Fruit fly (Drosophila melanogaster) whole organism, embryonic: ENCODE measurements around the gene VGlut.

ENCODE experiments used
- Ada2b ChIP-seq: fragments of 200-800 bp; sonication (Bioruptor generic); IDR thresholded peaks from 2 replicates; pipeline ENCODE4 v1.3.6; 2022; ENCODE audit warnings: missing biosample characterization, missing genetic modification characterization
- Antp ChIP-seq: fragments of 200-800 bp; sonication (Bioruptor generic); optimal IDR thresholded peaks from 3 replicates; lab custom pipeline; 2016; ENCODE audit warnings: missing biosample characterization, missing genetic modification characterization
- Atf-2 ChIP-seq: fragments of 200-800 bp; sonication (Bioruptor generic); optimal IDR thresholded peaks from 2 replicates; lab custom pipeline; 2016; ENCODE audit warnings: missing biosample characterization, missing genetic modification characterization
- Atf3 ChIP-seq: fragments of 200-800 bp; sonication (Bioruptor generic); optimal IDR thresholded peaks from 3 replicates; lab custom pipeline; 2016; ENCODE audit warnings: missing biosample characterization, missing genetic modification characterization
- BtbVII ChIP-seq: fragments of 200-800 bp; sonication (Bioruptor generic); optimal IDR thresholded peaks from 3 replicates; lab custom pipeline; 2017; ENCODE audit warnings: missing biosample characterization, mild to moderate bottlenecking, missing genetic modification characterization
- CG10209 ChIP-seq: fragments of 200-800 bp; sonication (Bioruptor generic); optimal IDR thresholded peaks from 3 replicates; lab custom pipeline; 2017; ENCODE audit warnings: missing biosample characterization, mild to moderate bottlenecking, missing genetic modification characterization, missing genetic modification reagents
- CG10267 ChIP-seq: fragments of 200-800 bp; sonication (Bioruptor generic); optimal IDR thresholded peaks from 2 replicates; lab custom pipeline; 2018; ENCODE audit warnings: missing biosample characterization, mild to moderate bottlenecking, missing genetic modification characterization, moderate library complexity
- CG10462 ChIP-seq: fragments of 200-800 bp; sonication (Bioruptor generic); optimal IDR thresholded peaks from 2 replicates; lab custom pipeline; 2016; ENCODE audit warnings: missing biosample characterization, missing genetic modification characterization
- CG10959 ChIP-seq: fragments of 200-800 bp; sonication (Bioruptor generic); IDR thresholded peaks from 2 replicates; pipeline ENCODE4 v1.3.6; 2022; ENCODE audit warnings: missing biosample characterization, missing genetic modification characterization
- CG11504 ChIP-seq: fragments of 200-800 bp; sonication (Bioruptor generic); optimal IDR thresholded peaks from 3 replicates; lab custom pipeline; 2019; ENCODE audit warnings: missing biosample characterization, mild to moderate bottlenecking, missing genetic modification characterization, moderate library complexity
- CG12236 ChIP-seq: fragments of 200-800 bp; sonication (Bioruptor generic); optimal IDR thresholded peaks from 2 replicates; lab custom pipeline; 2016; ENCODE audit warnings: missing biosample characterization, missing genetic modification characterization
- CG12299 ChIP-seq: fragments of 200-800 bp; sonication (Bioruptor generic); optimal IDR thresholded peaks from 2 replicates; lab custom pipeline; 2018; ENCODE audit warnings: missing biosample characterization, mild to moderate bottlenecking, missing genetic modification characterization
- CG1233 ChIP-seq: fragments of 200-800 bp; sonication (Bioruptor generic); optimal IDR thresholded peaks from 4 replicates; lab custom pipeline; 2018; ENCODE audit warnings: missing biosample characterization, mild to moderate bottlenecking, missing genetic modification characterization
- CG13894 ChIP-seq: fragments of 200-800 bp; sonication (Bioruptor generic); optimal IDR thresholded peaks from 3 replicates; lab custom pipeline; 2018; ENCODE audit warnings: missing biosample characterization, mild to moderate bottlenecking, missing genetic modification characterization, moderate library complexity
- CG17328 ChIP-seq: fragments of 200-800 bp; sonication (Bioruptor generic); IDR thresholded peaks from 2 replicates; pipeline ENCODE4 v1.3.6; 2022; ENCODE audit warnings: missing biosample characterization, missing genetic modification characterization
- CG17612 ChIP-seq: fragments of 200-800 bp; sonication (Bioruptor generic); IDR thresholded peaks from 2 replicates; pipeline ENCODE4 v1.3.6; 2022; ENCODE audit warnings: missing biosample characterization, missing genetic modification characterization
- CG1792 ChIP-seq: fragments of 200-800 bp; sonication (Bioruptor generic); optimal IDR thresholded peaks from 2 replicates; lab custom pipeline; 2016; ENCODE audit warnings: missing biosample characterization, missing genetic modification characterization
- CG2875 ChIP-seq: fragments of 200-800 bp; sonication (Bioruptor generic); optimal IDR thresholded peaks from 2 replicates; lab custom pipeline; 2017; ENCODE audit warnings: missing biosample characterization, mild to moderate bottlenecking, missing genetic modification characterization, missing genetic modification reagents
- CG32532 ChIP-seq: fragments of 200-800 bp; sonication (Bioruptor generic); IDR thresholded peaks from 2 replicates; pipeline ENCODE4 v1.3.6; 2022; ENCODE audit warnings: missing biosample characterization, missing genetic modification characterization
- CG34224 ChIP-seq: fragments of 200-800 bp; sonication (Bioruptor generic); IDR thresholded peaks from 3 replicates; pipeline ENCODE4 v1.3.6; 2022; ENCODE audit warnings: missing biosample characterization, missing genetic modification characterization; ENCODE audit not compliant: partially characterized antibody
- CG3847 ChIP-seq: fragments of 200-800 bp; sonication (Bioruptor generic); IDR thresholded peaks from 2 replicates; pipeline ENCODE4 v1.3.6; 2022; ENCODE audit warnings: missing biosample characterization, missing genetic modification characterization
- CG4328 ChIP-seq: fragments of 200-800 bp; sonication (Bioruptor generic); optimal IDR thresholded peaks from 3 replicates; lab custom pipeline; 2017; ENCODE audit warnings: missing biosample characterization, missing genetic modification reagents, missing genetic modification characterization
- CG4730 ChIP-seq: fragments of 200-800 bp; sonication (Bioruptor generic); IDR thresholded peaks from 2 replicates; pipeline ENCODE4 v1.3.6; 2022; ENCODE audit warnings: missing biosample characterization, missing genetic modification characterization
- CG7271 ChIP-seq: fragments of 200-800 bp; sonication (Bioruptor generic); optimal IDR thresholded peaks from 2 replicates; lab custom pipeline; 2018; ENCODE audit warnings: missing biosample characterization, mild to moderate bottlenecking, missing genetic modification characterization, moderate library complexity
- CG7786 ChIP-seq: fragments of 200-800 bp; sonication (Bioruptor generic); optimal IDR thresholded peaks from 2 replicates; lab custom pipeline; 2016; ENCODE audit warnings: missing biosample characterization, missing genetic modification characterization
- CG8478 ChIP-seq: fragments of >200 bp; optimal IDR thresholded peaks from 2 replicates; lab custom pipeline; 2018
- D19A ChIP-seq: fragments of 200-800 bp; optimal IDR thresholded peaks from 3 replicates; lab custom pipeline; 2019; ENCODE audit warnings: missing biosample characterization, mild to moderate bottlenecking, missing genetic modification characterization, moderate library complexity
- HLH54F ChIP-seq: fragments of 200-800 bp; sonication (Bioruptor generic); optimal IDR thresholded peaks from 3 replicates; lab custom pipeline; 2016; ENCODE audit warnings: missing biosample characterization, missing genetic modification characterization
- Hmx ChIP-seq: fragments of 200-800 bp; sonication (Bioruptor generic); optimal IDR thresholded peaks from 2 replicates; lab custom pipeline; 2016; ENCODE audit warnings: missing biosample characterization, missing genetic modification characterization
- MESR4 ChIP-seq: fragments of 200-800 bp; sonication (Bioruptor generic); optimal IDR thresholded peaks from 2 replicates; lab custom pipeline; 2018; ENCODE audit warnings: missing biosample characterization, mild to moderate bottlenecking, missing genetic modification characterization, moderate library complexity
- Med ChIP-seq: fragments of 200-800 bp; sonication (Bioruptor generic); peaks from one replicate; lab custom pipeline; 2016; ENCODE audit warnings: missing biosample characterization, missing genetic modification characterization, mild to moderate bottlenecking, inconsistent platforms, moderate library complexity
- Trl ChIP-seq, 3 experiments: fragments of >200 bp in 2 of 3; fragments of 200-800 bp in 1 of 3; sonication (Bioruptor generic) in 1 of 3; optimal IDR thresholded peaks; 2 replicates in 1 of 3; 3 replicates in 2 of 3; lab custom pipeline; 2016 to 2017; ENCODE audit warnings: missing biosample characterization in 1 of 3, missing genetic modification characterization in 1 of 3
- Vsx1 ChIP-seq: fragments of 200-800 bp; sonication (Bioruptor generic); optimal IDR thresholded peaks from 2 replicates; lab custom pipeline; 2017; ENCODE audit warnings: missing biosample characterization, mild to moderate bottlenecking, missing genetic modification characterization, missing genetic modification reagents
- ab ChIP-seq: fragments of 200-800 bp; sonication (Bioruptor generic); optimal IDR thresholded peaks from 2 replicates; lab custom pipeline; 2016; ENCODE audit warnings: missing biosample characterization, missing genetic modification characterization
- amos ChIP-seq: fragments of 200-800 bp; sonication (Bioruptor generic); IDR thresholded peaks from 2 replicates; pipeline ENCODE4 v1.3.6; 2022; ENCODE audit warnings: missing biosample characterization, missing genetic modification characterization; ENCODE audit not compliant: partially characterized antibody
- caup ChIP-seq: fragments of 200-800 bp; sonication (Bioruptor generic); optimal IDR thresholded peaks from 3 replicates; lab custom pipeline; 2017; ENCODE audit warnings: missing biosample characterization, mild to moderate bottlenecking, missing genetic modification characterization, moderate library complexity; ENCODE audit not compliant: severe bottlenecking
- dmrt99B ChIP-seq: fragments of 200-800 bp; sonication (Bioruptor generic); optimal IDR thresholded peaks from 2 replicates; lab custom pipeline; 2018; ENCODE audit warnings: missing biosample characterization, mild to moderate bottlenecking, missing genetic modification characterization, moderate library complexity
- fd102C ChIP-seq: fragments of 200-800 bp; sonication (Bioruptor generic); optimal IDR thresholded peaks from 2 replicates; lab custom pipeline; 2018; ENCODE audit warnings: missing biosample characterization, mild to moderate bottlenecking, missing genetic modification characterization, moderate library complexity
- gsb ChIP-seq: fragments of 200-800 bp; sonication (Bioruptor generic); IDR thresholded peaks from 2 replicates; pipeline ENCODE4 v1.3.6; 2022; ENCODE audit warnings: missing biosample characterization, missing genetic modification characterization
- hb ChIP-seq: fragments of 200-800 bp; sonication (Bioruptor generic); IDR thresholded peaks from 3 replicates; pipeline ENCODE4 v1.3.6; 2022; ENCODE audit warnings: missing biosample characterization, missing genetic modification characterization; ENCODE audit not compliant: partially characterized antibody
- jumu ChIP-seq: fragments of 200-800 bp; sonication (Bioruptor generic); optimal IDR thresholded peaks from 3 replicates; lab custom pipeline; 2016; ENCODE audit warnings: missing biosample characterization, missing genetic modification characterization
- kah ChIP-seq: fragments of 200-800 bp; sonication (Bioruptor generic); optimal IDR thresholded peaks from 2 replicates; lab custom pipeline; 2018; ENCODE audit warnings: missing biosample characterization, mild to moderate bottlenecking, missing genetic modification characterization
- knrl ChIP-seq: fragments of 200-800 bp; sonication (Bioruptor generic); IDR thresholded peaks from 3 replicates; pipeline ENCODE4 v1.3.6; 2022; ENCODE audit warnings: missing biosample characterization, missing genetic modification characterization; ENCODE audit not compliant: partially characterized antibody
- shn ChIP-seq: fragments of 200-800 bp; sonication (Bioruptor generic); optimal IDR thresholded peaks from 3 replicates; lab custom pipeline; 2016; ENCODE audit warnings: missing biosample characterization, missing genetic modification characterization
- trh ChIP-seq: fragments of 200-800 bp; sonication (Bioruptor generic); optimal IDR thresholded peaks from 2 replicates; lab custom pipeline; 2016; ENCODE audit warnings: missing biosample characterization, missing genetic modification characterization
- wdn ChIP-seq: fragments of 200-800 bp; sonication (Bioruptor generic); IDR thresholded peaks from 2 replicates; pipeline ENCODE4 v1.3.6; 2022; ENCODE audit warnings: missing biosample characterization, missing genetic modification characterization
- zen2 ChIP-seq: fragments of 200-800 bp; sonication (Bioruptor generic); IDR thresholded peaks from 3 replicates; pipeline ENCODE4 v1.3.6; 2022; ENCODE audit warnings: missing biosample characterization, missing genetic modification characterization; ENCODE audit not compliant: partially characterized antibody

VGlut gene

DNA sequence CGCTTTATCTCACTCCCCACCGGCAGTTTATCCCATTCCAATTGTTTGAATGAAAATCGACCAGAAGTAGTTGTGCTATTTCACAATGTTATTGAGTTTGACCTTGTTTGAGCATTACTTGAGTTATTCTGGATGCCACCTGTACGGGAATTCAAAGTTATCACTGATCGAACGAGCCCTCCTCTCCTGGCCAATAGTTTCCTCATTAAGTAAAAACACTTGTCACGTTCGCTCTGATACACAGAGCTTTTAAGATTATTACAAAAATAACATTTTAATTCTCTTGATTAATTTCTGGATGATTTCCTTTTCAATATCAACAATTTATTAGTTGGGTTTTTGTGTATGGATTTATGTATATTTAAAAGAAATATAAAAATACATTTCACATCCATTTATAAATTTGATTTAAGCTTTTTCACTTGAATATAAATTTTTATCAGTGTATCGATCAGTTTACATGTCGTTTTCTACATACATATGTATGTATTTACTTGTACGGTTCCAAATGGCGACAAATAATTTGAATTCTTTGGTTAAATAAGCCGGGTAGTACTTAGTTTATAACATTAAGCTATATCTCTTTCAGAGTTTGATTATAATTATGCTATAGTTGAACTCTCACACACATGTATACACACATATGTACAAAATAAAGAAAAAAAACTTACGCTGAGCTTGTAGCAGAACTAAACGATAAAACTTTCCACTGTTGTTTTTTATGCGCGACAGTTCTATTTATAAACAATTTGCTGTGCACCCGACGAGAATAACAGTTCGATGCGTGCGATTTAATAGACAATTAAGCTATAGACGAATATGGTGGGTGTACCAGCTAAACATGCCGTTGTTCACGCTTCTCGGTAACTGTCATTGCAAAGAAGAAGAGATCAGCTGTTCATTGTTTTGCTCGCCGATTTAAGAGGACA is 26.0 kb upstream of the VGlut start, which contains the start of the genes CG3609 and CG15390 (continued):
- TF ChIP-seq jumu (GFP tag; lab: Kevin White, UChicago) (peak; percentile 91), shn (GFP tag; lab: Kevin White, UChicago) (peak; percentile 92), CG10209 (GFP tag; lab: Kevin White, UChicago) (peak; percentile 57), CG12299 (peak; percentile 78), fd102C (GFP tag; lab: Kevin White, UChicago) (no peak), ab (GFP tag; lab: Kevin White, UChicago) (peak; percentile 80), MESR4 (GFP tag; lab: Kevin White, UChicago) (peak; percentile 72), CG1233 (GFP tag; lab: Kevin White, UChicago) (peak; percentile 57), CG7786 (GFP tag; lab: Kevin White, UChicago) (peak; percentile 90), amos (GFP tag; lab: Robert Waterston, UW) (peak; percentile 40; the same call in 1 of the 2 replicates), CG7271 (tag; lab: Kevin White, UChicago) (no peak), CG4730 (GFP tag; lab: Robert Waterston, UW) (peak; percentile 27; the same call in 1 of the 2 replicates), CG10462 (GFP tag; lab: Kevin White, UChicago) (peak; percentile 81), CG8478 (no peak), caup (GFP tag; lab: Kevin White, UChicago) (peak; percentile 83), CG4328 (GFP tag; lab: Kevin White, UChicago) (no peak), CG2875 (GFP tag; lab: Kevin White, UChicago) (peak; percentile 56), D19A (peak; percentile 53), CG13894 (tag; lab: Kevin White, UChicago) (peak; percentile 92), CG34224 (peak; percentile 51; the same call in 1 of the 3 replicates), Atf3 (GFP tag; lab: Kevin White, UChicago) (peak; percentile 81), CG1792 (GFP tag; lab: Kevin White, UChicago) (peak; percentile 78), CG17612 (peak; percentile 77), CG10267 (tag; lab: Kevin White, UChicago) (peak; percentile 26), CG12236 (GFP tag; lab: Kevin White, UChicago) (peak; percentile 62), Trl (optimal IDR thresholded peaks at IDR 0.05; lab: Kevin White, UChicago) (peak in 1 of 2 experiments; percentile 39), Trl (GFP tag; optimal IDR thresholded peaks at IDR 0.05; lab: Kevin White, UChicago) (peak; percentile 92), Ada2b (peak; percentile 74), dmrt99B (tag; lab: Kevin White, UChicago) (peak; percentile 63), CG10959 (GFP tag; lab: Robert Waterston, UW) (peak; percentile 67; the same call in 1 of the 2 replicates), CG11504 (tag; lab: Kevin White, UChicago) (peak; percentile 69), Vsx1 (GFP tag; lab: Kevin White, UChicago) (no peak), CG3847 (GFP tag; lab: Robert Waterston, UW) (peak; percentile 86), HLH54F (GFP tag; lab: Kevin White, UChicago) (peak; percentile 93), gsb (GFP tag; lab: Robert Waterston, UW) (peak; percentile 51; the same call in 1 of the 2 replicates), wdn (GFP tag; lab: Robert Waterston, UW) (peak; percentile 69), zen2 (GFP tag; lab: Robert Waterston, UW) (no peak), Antp (GFP tag; lab: Kevin White, UChicago) (peak; percentile 94), Med (GFP tag; lab: Kevin White, UChicago) (peak; percentile 99), knrl (no peak; the same call in 2 of the 3 replicates), Atf-2 (peak; percentile 80), BtbVII (GFP tag; lab: Kevin White, UChicago) (peak; percentile 22), trh (GFP tag; lab: Kevin White, UChicago) (peak; percentile 57), hb (GFP tag; lab: Robert Waterston, UW) (no peak), Hmx (peak; percentile 50), kah (GFP tag; lab: Kevin White, UChicago) (peak; percentile 6), CG32532 (peak; percentile 91), CG17328 (GFP tag; lab: Robert Waterston, UW) (peak; percentile 82)
